Fruit fly (Drosophila melanogaster): Measurements from ENCODE around the gene chrb.
A peak's percentile ranks its signal among the peaks of the same experiment; 100 is the strongest.

dm6 chr3L:11491222-11491873, 4.0 kb downstream of the chrb start:
- TF ChIP-seq EcR (GFP tag; optimal IDR thresholded peaks at IDR 0.05) (no peak), CG9948 (tag; optimal IDR thresholded peaks at IDR 0.05) (peak; percentile 36), CG8301 (tag; optimal IDR thresholded peaks at IDR 0.05) (peak; percentile 51), D1 (tag; optimal IDR thresholded peaks at IDR 0.05) (no peak)

Measured in whole organism, pupa.